Worm (Caenorhabditis elegans) whole organism, L2 larva: Measurements from ENCODE around the gene F59B10.6.

Experiments
- aly-2 ChIP-seq: fragments of 150-350 bp; optimal IDR thresholded peaks from 2 replicates; lab custom pipeline; 2014; ENCODE audit warnings: missing biosample characterization, missing genetic modification characterization
- mdl-1 ChIP-seq, 2 experiments: fragments of 150-350 bp in 1 of 2; sonication (generic microtip) in 1 of 2; optimal IDR thresholded peaks; 2 replicates each; lab custom pipeline; 2017; ENCODE audit warnings: missing biosample characterization in 2 of 2, missing genetic modification characterization in 2 of 2
- nhr-25 ChIP-seq: fragments of 150-350 bp; sonication (generic microtip); optimal IDR thresholded peaks from 3 replicates; lab custom pipeline; 2014; ENCODE audit warnings: missing biosample characterization, missing genetic modification characterization
- nhr-77 ChIP-seq: fragments of 150-350 bp; optimal IDR thresholded peaks from 2 replicates; lab custom pipeline; 2014; ENCODE audit warnings: missing biosample characterization, missing genetic modification characterization
- sma-9 ChIP-seq, 2 experiments: fragments of 150-350 bp in 1 of 2; sonication (generic microtip) in 1 of 2; optimal IDR thresholded peaks; 2 replicates each; lab custom pipeline; 2014 to 2016; ENCODE audit warnings: missing genetic modification characterization in 2 of 2, mild to moderate bottlenecking in 1 of 2, missing biosample characterization in 1 of 2, missing compliant biosample characterization in 1 of 2, missing genetic modification reagents in 1 of 2, moderate library complexity in 1 of 2
- snpc-4 ChIP-seq: fragments of 150-350 bp; optimal IDR thresholded peaks from 2 replicates; lab custom pipeline; 2014; ENCODE audit warnings: missing biosample characterization, missing genetic modification characterization
- ztf-11 ChIP-seq: sonication (generic microtip); optimal IDR thresholded peaks from 2 replicates; lab custom pipeline; 2017; ENCODE audit warnings: missing biosample characterization, missing genetic modification characterization

DNA sequence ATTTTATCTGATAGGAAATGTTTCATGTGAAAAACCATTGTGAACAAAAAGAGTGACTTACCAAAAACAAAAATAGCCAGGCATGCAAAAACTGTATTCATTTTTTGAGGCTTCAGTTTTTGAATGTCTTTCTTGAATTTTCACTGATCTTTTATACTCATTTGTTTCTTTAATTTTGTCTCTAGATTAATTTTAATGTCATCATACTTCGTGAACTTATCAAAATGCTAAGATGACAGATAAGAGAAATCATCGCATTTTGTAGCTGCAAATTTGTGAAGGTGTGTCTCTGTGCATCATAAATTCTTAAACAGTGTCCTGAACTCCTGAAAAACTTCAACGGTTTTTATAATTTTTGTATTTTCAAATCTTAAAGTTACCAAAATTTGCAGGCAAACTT, 48.2 kb downstream of the F59B10.6 start, which contains the start of gene clec-58:
- TF ChIP-seq nhr-25 (tag; lab: Kevin White, UChicago) (no peak), snpc-4 (tag; lab: Kevin White, UChicago) (no peak), mdl-1 (tag; optimal IDR thresholded peaks at IDR 0.05; lab: Kevin White, UChicago) (no peak), nhr-77 (tag; lab: Kevin White, UChicago) (no peak), aly-2 (tag; lab: Kevin White, UChicago) (no peak), ztf-11 (tag; lab: Kevin White, UChicago) (no peak), sma-9 (GFP tag; optimal IDR thresholded peaks at IDR 0.05; lab: Kevin White, UChicago) (no peak), sma-9 (tag; optimal IDR thresholded peaks at IDR 0.05; lab: Kevin White, UChicago) (no peak)
